Worm (Caenorhabditis elegans): Measurements from ENCODE around the gene sru-17.

- no peak for TF ChIP-seq irx-1 (tag; optimal IDR thresholded peaks at IDR 0.05)
- TF ChIP-seq ama-1 (optimal IDR thresholded peaks at IDR 0.05), result no peak
- TF ChIP-seq nhr-76 (tag; optimal IDR thresholded peaks at IDR 0.05), result no peak
Measured at ce11 chrIV:12487194-12487593, 18.3 kb upstream of the sru-17 start, which contains the start of gene sru-26.

All from whole organism, L1 larva.